Worm (Caenorhabditis elegans) whole organism, L1 larva: ENCODE results near the gene C02B10.4.
"Not testable (repeated sequence)": the region's sequence is repeated elsewhere in the genome, so short reads cannot be mapped to it uniquely, and the experiment has no call there.

ENCODE experiments used
- C04F5.9 ChIP-seq: sonication (generic microtip); optimal IDR thresholded peaks from 2 replicates; lab custom pipeline; 2016; ENCODE audit warnings: missing genetic modification characterization, missing compliant biosample characterization
- C16A3.4 ChIP-seq: fragments of 150-350 bp; optimal IDR thresholded peaks from 2 replicates; lab custom pipeline; 2014; ENCODE audit warnings: missing biosample characterization, missing genetic modification characterization
- C34B4.2 ChIP-seq: sonication (generic microtip); optimal IDR thresholded peaks from 2 replicates; lab custom pipeline; 2017; ENCODE audit warnings: mild to moderate bottlenecking, missing genetic modification characterization, missing compliant biosample characterization
- F16B12.6 ChIP-seq: fragments of 150-350 bp; optimal IDR thresholded peaks from 2 replicates; lab custom pipeline; 2014; ENCODE audit warnings: missing biosample characterization, missing genetic modification characterization
- alr-1 ChIP-seq: fragments of 200-800 bp; sonication (Bioruptor generic); optimal IDR thresholded peaks from 2 replicates; lab custom pipeline; 2018; ENCODE audit warnings: borderline replicate concordance, mild to moderate bottlenecking, missing genetic modification characterization, missing compliant biosample characterization
- aly-2 ChIP-seq: fragments of 150-350 bp; optimal IDR thresholded peaks from 2 replicates; lab custom pipeline; 2014; ENCODE audit warnings: missing biosample characterization, missing genetic modification characterization
- ama-1 ChIP-seq: fragments of 150-350 bp; optimal IDR thresholded peaks from 2 replicates; lab custom pipeline; 2014
- blmp-1 ChIP-seq: fragments of 150-350 bp; optimal IDR thresholded peaks from 2 replicates; lab custom pipeline; 2014; ENCODE audit warnings: missing biosample characterization, missing genetic modification characterization
- ceh-63 ChIP-seq: fragments of 200-800 bp; sonication (Bioruptor generic); optimal IDR thresholded peaks from 2 replicates; lab custom pipeline; 2018; ENCODE audit warnings: mild to moderate bottlenecking, missing genetic modification characterization, missing compliant biosample characterization
- ces-1 ChIP-seq: fragments of 150-350 bp; optimal IDR thresholded peaks from 2 replicates; lab custom pipeline; 2014; ENCODE audit warnings: missing biosample characterization, missing genetic modification reagents, missing genetic modification characterization
- dsc-1 ChIP-seq: sonication (generic microtip); optimal IDR thresholded peaks from 2 replicates; lab custom pipeline; 2016; ENCODE audit warnings: mild to moderate bottlenecking, missing genetic modification characterization, missing compliant biosample characterization
- efl-1 ChIP-seq, 4 experiments: fragments of 150-350 bp; optimal IDR thresholded peaks in 3 of 4; peaks in 1 of 4; 1 replicate in 1 of 4; 2 replicates in 3 of 4; lab custom pipeline; 2014; ENCODE audit warnings: missing biosample characterization in 2 of 4, missing genetic modification characterization in 2 of 4, missing genetic modification reagents in 2 of 4
- elt-2 ChIP-seq: sonication (generic microtip); optimal IDR thresholded peaks from 2 replicates; lab custom pipeline; 2016; ENCODE audit warnings: missing genetic modification characterization, mild to moderate bottlenecking, inconsistent platforms, missing compliant biosample characterization, missing genetic modification reagents
- elt-3 ChIP-seq, 6 experiments: fragments of 150-350 bp in 1 of 6; sonication (generic microtip); optimal IDR thresholded peaks; 2 replicates each; lab custom pipeline; 2017 to 2018; ENCODE audit warnings: missing biosample characterization in 6 of 6, missing genetic modification characterization in 6 of 6, inconsistent platforms in 1 of 6
- ets-5 ChIP-seq: fragments of 200-800 bp; sonication (Bioruptor generic); IDR thresholded peaks from 2 replicates; pipeline ENCODE4 v1.3.6; 2022; ENCODE audit warnings: missing genetic modification characterization, missing compliant biosample characterization
- fkh-10 ChIP-seq: sonication (generic microtip); optimal IDR thresholded peaks from 2 replicates; lab custom pipeline; 2017; ENCODE audit warnings: missing biosample characterization, missing genetic modification reagents, missing genetic modification characterization
- grh-1 ChIP-seq: fragments of 200-800 bp; sonication (Bioruptor generic); IDR thresholded peaks from 2 replicates; pipeline ENCODE4 v1.3.6; 2022; ENCODE audit warnings: missing genetic modification reagents, missing genetic modification characterization, missing compliant biosample characterization
- irx-1 ChIP-seq: sonication (generic microtip); optimal IDR thresholded peaks from 2 replicates; lab custom pipeline; 2016; ENCODE audit warnings: missing genetic modification characterization, missing compliant biosample characterization
- lin-14 ChIP-seq: fragments of 200-800 bp; sonication (Bioruptor generic); optimal IDR thresholded peaks from 2 replicates; lab custom pipeline; 2018; ENCODE audit warnings: mild to moderate bottlenecking, missing genetic modification characterization, moderate library complexity, missing compliant biosample characterization
- lin-35 ChIP-seq, 2 experiments: fragments of 150-350 bp; optimal IDR thresholded peaks; 2 replicates each; lab custom pipeline; 2014; ENCODE audit warnings: missing biosample characterization in 2 of 2, missing genetic modification characterization in 2 of 2, missing genetic modification reagents in 2 of 2
- lsy-2 ChIP-seq, 2 experiments: fragments of 150-350 bp; optimal IDR thresholded peaks; 2 replicates each; lab custom pipeline; 2014; ENCODE audit warnings: missing biosample characterization in 2 of 2, missing genetic modification characterization in 2 of 2
- nhr-12 ChIP-seq: sonication (generic microtip); optimal IDR thresholded peaks from 2 replicates; lab custom pipeline; 2017; ENCODE audit warnings: missing biosample characterization, missing genetic modification characterization
- nhr-19 ChIP-seq: fragments of 200-800 bp; sonication (Bioruptor generic); conservative IDR thresholded peaks from 2 replicates; pipeline ENCODE4 v1.3.6; 2022; ENCODE audit warnings: missing genetic modification characterization, missing compliant biosample characterization
- nhr-20 ChIP-seq: sonication (generic microtip); optimal IDR thresholded peaks from 2 replicates; lab custom pipeline; 2016; ENCODE audit warnings: mild to moderate bottlenecking, missing genetic modification characterization, missing compliant biosample characterization
- nhr-28 ChIP-seq: fragments of 150-350 bp; optimal IDR thresholded peaks from 2 replicates; lab custom pipeline; 2014; ENCODE audit warnings: missing biosample characterization, missing genetic modification characterization
- nhr-47 ChIP-seq: sonication (generic microtip); optimal IDR thresholded peaks from 2 replicates; lab custom pipeline; 2016; ENCODE audit warnings: mild to moderate bottlenecking, missing genetic modification characterization, moderate library complexity, missing compliant biosample characterization
- nhr-71 ChIP-seq: sonication (generic microtip); optimal IDR thresholded peaks from 2 replicates; lab custom pipeline; 2016; ENCODE audit warnings: mild to moderate bottlenecking, missing genetic modification characterization, moderate library complexity, missing compliant biosample characterization
- nhr-76 ChIP-seq: sonication (generic microtip); optimal IDR thresholded peaks from 2 replicates; lab custom pipeline; 2017; ENCODE audit warnings: missing biosample characterization, missing genetic modification characterization
- nhr-77 ChIP-seq: fragments of 150-350 bp; optimal IDR thresholded peaks from 2 replicates; lab custom pipeline; 2014; ENCODE audit warnings: missing biosample characterization, missing genetic modification characterization
- nhr-85 ChIP-seq: sonication (generic microtip); peaks from one replicate; lab custom pipeline; 2016; ENCODE audit warnings: missing genetic modification characterization, inconsistent platforms, missing compliant biosample characterization
- nhr-90 ChIP-seq: sonication (generic microtip); optimal IDR thresholded peaks from 2 replicates; lab custom pipeline; 2016; ENCODE audit warnings: mild to moderate bottlenecking, missing genetic modification characterization, missing compliant biosample characterization; ENCODE audit not compliant: poor library complexity
- pax-3 ChIP-seq: fragments of 200-800 bp; sonication (Bioruptor generic); optimal IDR thresholded peaks from 2 replicates; lab custom pipeline; 2018; ENCODE audit warnings: mild to moderate bottlenecking, missing genetic modification characterization, moderate library complexity, missing compliant biosample characterization
- pqm-1 ChIP-seq: sonication (generic microtip); optimal IDR thresholded peaks from 3 replicates; lab custom pipeline; 2017; ENCODE audit warnings: missing biosample characterization, missing genetic modification characterization
- rnt-1 ChIP-seq: sonication (generic microtip); optimal IDR thresholded peaks from 2 replicates; lab custom pipeline; 2016; ENCODE audit warnings: mild to moderate bottlenecking, missing genetic modification characterization, moderate library complexity, missing compliant biosample characterization
- skn-1 ChIP-seq: fragments of 150-350 bp; optimal IDR thresholded peaks from 2 replicates; lab custom pipeline; 2014; ENCODE audit warnings: missing biosample characterization, missing genetic modification characterization
- snpc-4 ChIP-seq: fragments of 150-350 bp; optimal IDR thresholded peaks from 2 replicates; lab custom pipeline; 2014; ENCODE audit warnings: missing biosample characterization, missing genetic modification characterization
- snu-23 ChIP-seq: sonication (generic microtip); optimal IDR thresholded peaks from 2 replicates; lab custom pipeline; 2016; ENCODE audit warnings: missing genetic modification characterization, missing compliant biosample characterization
- sptf-1 ChIP-seq: fragments of 150-350 bp; optimal IDR thresholded peaks from 2 replicates; lab custom pipeline; 2014; ENCODE audit warnings: missing biosample characterization, missing genetic modification characterization
- sup-37 ChIP-seq: fragments of 200-800 bp; sonication (Bioruptor generic); optimal IDR thresholded peaks from 2 replicates; lab custom pipeline; 2018; ENCODE audit warnings: mild to moderate bottlenecking, missing genetic modification characterization, missing compliant biosample characterization
- swsn-7 ChIP-seq: sonication (generic microtip); optimal IDR thresholded peaks from 2 replicates; lab custom pipeline; 2016; ENCODE audit warnings: missing genetic modification characterization, missing compliant biosample characterization
- tlp-1 ChIP-seq: fragments of 150-350 bp; optimal IDR thresholded peaks from 2 replicates; lab custom pipeline; 2014; ENCODE audit warnings: missing biosample characterization, missing genetic modification characterization
- unc-86 ChIP-seq: sonication (generic microtip); optimal IDR thresholded peaks from 2 replicates; lab custom pipeline; 2016; ENCODE audit warnings: missing genetic modification characterization, missing compliant biosample characterization
- xbp-1 ChIP-seq: sonication (generic microtip); optimal IDR thresholded peaks from 2 replicates; lab custom pipeline; 2016; ENCODE audit warnings: missing genetic modification characterization, missing compliant biosample characterization
- ztf-4 ChIP-seq: fragments of 150-350 bp; optimal IDR thresholded peaks from 2 replicates; lab custom pipeline; 2014; ENCODE audit warnings: missing biosample characterization, missing genetic modification characterization

Gene C02B10.4

DNA sequence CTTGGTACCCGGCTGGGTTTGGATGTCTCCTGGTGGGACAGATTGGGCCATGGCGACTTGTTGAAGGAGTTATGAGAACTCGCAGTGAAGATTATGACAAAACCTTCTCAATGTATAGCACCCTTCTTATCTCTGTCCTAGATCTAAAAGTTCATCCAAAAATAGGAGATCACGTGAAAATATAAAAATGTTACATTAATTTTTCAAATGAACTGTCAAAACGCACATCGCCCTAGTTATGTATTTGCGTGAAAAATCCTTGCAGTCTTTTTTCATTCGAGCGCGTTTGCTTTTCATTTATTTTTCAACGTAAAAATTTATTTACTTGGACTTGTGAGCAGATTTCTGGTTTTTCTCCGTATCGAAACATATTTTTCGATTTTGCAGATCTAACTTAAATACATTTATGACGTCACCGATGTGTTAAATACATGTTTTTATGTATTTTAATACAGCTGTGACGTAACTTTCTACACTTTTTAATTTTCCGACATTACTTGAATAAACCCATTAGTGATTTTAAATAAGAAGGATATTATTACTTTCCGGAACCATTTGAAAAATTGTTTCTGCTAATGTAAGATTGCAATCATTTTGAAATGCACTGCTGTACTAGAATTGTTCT lies 35.3 kb upstream of the C02B10.4 start, which contains the start of gene msp-55 (continued):
- TF ChIP-seq lin-14 (GFP tag; lab: Kevin White, UChicago) = no peak
- TF ChIP-seq pqm-1 = no peak
- TF ChIP-seq efl-1 (optimal IDR thresholded peaks at IDR 0.05; lab: Kevin White, UChicago) = no peak
- TF ChIP-seq efl-1 (GFP tag; optimal IDR thresholded peaks at IDR 0.05 in 1 of 2; lab: Kevin White, UChicago) = no peak
- TF ChIP-seq, all 84 proteins: peak for 0

DNA sequence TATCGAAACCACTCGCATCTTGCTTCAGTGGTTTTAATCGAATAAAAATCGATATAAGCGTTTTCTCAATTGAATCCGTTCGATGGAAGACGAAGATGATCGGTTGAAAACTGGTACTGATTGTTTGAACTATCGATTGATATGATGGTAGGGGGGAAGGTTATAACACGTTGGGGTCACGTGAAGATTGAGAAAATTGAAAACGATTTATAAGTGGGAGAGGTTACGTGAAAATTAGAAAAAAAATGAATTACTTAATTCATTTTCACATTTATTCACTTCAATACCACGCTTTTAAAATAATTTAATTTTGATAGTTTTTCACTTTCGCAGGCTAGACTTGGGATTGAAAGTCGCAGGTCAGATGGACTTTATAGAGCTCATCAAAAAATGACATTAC lies 30.4 kb upstream of the C02B10.4 start, which contains the start of gene C09B9.7:
Gene C09B9.7 (minus strand): TSS at position 101 of the 400 bp plus-strand sequence.
- TF ChIP-seq efl-1 (optimal IDR thresholded peaks at IDR 0.05; lab: Kevin White, UChicago) (no peak), efl-1 (GFP tag; optimal IDR thresholded peaks at IDR 0.05 in 1 of 2; lab: Kevin White, UChicago) (no peak), irx-1 (no peak), ztf-4 (tag; lab: Kevin White, UChicago) (no peak), ets-5 (no peak), C34B4.2 (no peak), alr-1 (tag; lab: Kevin White, UChicago) (no peak), lin-35 (GFP tag; optimal IDR thresholded peaks at IDR 0.05; lab: Kevin White, UChicago) (no peak), nhr-71 (no peak), grh-1 (no peak), ces-1 (no peak), skn-1 (tag; lab: Kevin White, UChicago) (no peak), nhr-77 (tag; lab: Kevin White, UChicago) (no peak), snpc-4 (tag; lab: Kevin White, UChicago) (no peak), blmp-1 (tag; lab: Kevin White, UChicago) (no peak), sup-37 (GFP tag; lab: Kevin White, UChicago) (no peak), swsn-7 (tag; lab: Kevin White, UChicago) (no peak), fkh-10 (GFP tag; lab: Kevin White, UChicago) (no peak), tlp-1 (tag; lab: Kevin White, UChicago) (no peak)

DNA sequence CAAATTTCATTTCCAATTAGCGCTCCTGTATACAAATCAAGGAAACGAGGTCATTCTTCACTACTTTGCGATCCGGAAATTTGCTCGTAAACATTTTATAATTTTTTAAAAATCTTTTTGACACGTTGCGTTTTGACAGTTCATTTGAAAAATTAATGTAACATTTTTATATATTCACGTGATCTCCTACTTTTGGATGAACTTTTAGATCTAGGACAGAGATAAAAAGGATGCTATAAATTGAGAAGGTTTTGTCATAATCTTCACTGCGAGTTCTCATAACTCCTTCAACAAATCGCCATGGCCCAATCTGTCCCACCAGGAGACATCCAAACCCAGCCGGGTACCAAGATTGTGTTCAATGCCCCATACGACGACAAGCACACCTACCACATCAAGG lies 29.1 kb upstream of the C02B10.4 start, which contains the start of gene msp-57:
Gene msp-57 (plus strand): TSS at position 301 of the 400 bp plus-strand sequence.
- not testable (repeated sequence) for TF ChIP-seq nhr-76; unc-86 (tag; lab: Kevin White, UChicago); F16B12.6 (tag; lab: Kevin White, UChicago)

DNA sequence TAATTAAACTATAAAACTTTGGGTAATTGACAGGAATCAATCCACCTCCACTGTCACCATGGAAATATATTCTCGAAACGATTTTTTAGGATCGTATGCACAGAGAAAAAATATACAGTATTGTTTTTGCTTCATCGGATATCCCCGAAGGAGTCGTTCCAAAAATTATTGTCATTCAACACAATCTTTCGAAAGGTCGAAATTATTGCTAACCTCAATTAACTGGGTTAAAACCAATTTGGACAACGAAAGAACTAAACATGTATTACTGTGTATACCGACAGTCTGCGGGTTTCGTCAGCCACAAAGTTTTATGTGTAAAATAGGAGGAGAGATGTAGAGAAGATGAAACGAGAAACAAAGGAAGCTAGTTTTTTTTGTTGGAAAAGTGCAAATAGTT lies 28.1 kb upstream of the C02B10.4 start:
- TF ChIP-seq C16A3.4 (tag; lab: Kevin White, UChicago) (no peak), nhr-12 (tag; lab: Kevin White, UChicago) (no peak), nhr-28 (no peak), efl-1 (optimal IDR thresholded peaks at IDR 0.05; lab: Kevin White, UChicago) (peak in 1 of 2 experiments; percentile 12), efl-1 (GFP tag; optimal IDR thresholded peaks at IDR 0.05 in 1 of 2; lab: Kevin White, UChicago) (no peak), nhr-19 (GFP tag; lab: Robert Waterston, UW) (peak; percentile 66), pqm-1 (no peak), snu-23 (GFP tag; lab: Kevin White, UChicago) (no peak), nhr-77 (tag; lab: Kevin White, UChicago) (no peak), lin-35 (GFP tag; optimal IDR thresholded peaks at IDR 0.05; lab: Kevin White, UChicago) (peak in 1 of 2 experiments; percentile 4), lsy-2 (tag; optimal IDR thresholded peaks at IDR 0.05; lab: Kevin White, UChicago) (no peak), dsc-1 (tag; lab: Kevin White, UChicago) (no peak), ceh-63 (no peak), irx-1 (no peak), C04F5.9 (no peak), xbp-1 (peak; percentile 5), nhr-85 (tag; lab: Kevin White, UChicago) (peak; percentile 75), snpc-4 (tag; lab: Kevin White, UChicago) (peak; percentile 96), swsn-7 (tag; lab: Kevin White, UChicago) (peak; percentile 15), elt-2 (tag; lab: Kevin White, UChicago) (no peak), grh-1 (0 out of 2 replicates have a peak, but pooled peaks have one; percentile 34), pax-3 (tag; lab: Kevin White, UChicago) (no peak), aly-2 (peak; percentile 35), nhr-20 (peak; percentile 60), elt-3 (tag; optimal IDR thresholded peaks at IDR 0.05; lab: Kevin White, UChicago) (peak in 1 of 6 experiments; percentile 5), lin-14 (GFP tag; lab: Kevin White, UChicago) (peak; percentile 64), sptf-1 (no peak), rnt-1 (peak; percentile 16), ztf-4 (tag; lab: Kevin White, UChicago) (no peak), ama-1 (lab: Kevin White, UChicago) (no peak), nhr-47 (tag; lab: Kevin White, UChicago) (peak; percentile 52), F16B12.6 (tag; lab: Kevin White, UChicago) (no peak), nhr-90 (peak; percentile 70)
